Fruit fly (Drosophila melanogaster): ENCODE results near the gene CG6310.

- TF ChIP-seq sr (GFP tag; IDR thresholded peaks at IDR 0.05) (no peak), gce (GFP tag; IDR thresholded peaks at IDR 0.05) (0 out of 3 replicates have a peak, but pooled peaks have one; percentile 41), CG31224 (GFP tag; IDR thresholded peaks at IDR 0.05) (no peak), CG4282 (GFP tag; optimal IDR thresholded peaks at IDR 0.05) (no peak), HLH3B (GFP tag; IDR thresholded peaks at IDR 0.05) (no peak), eyg (GFP tag; optimal IDR thresholded peaks at IDR 0.05) (no peak), CrebB (tag; optimal IDR thresholded peaks at IDR 0.05) (no peak), Xbp1 (GFP tag; optimal IDR thresholded peaks at IDR 0.05) (no peak), CG12071 (GFP tag; optimal IDR thresholded peaks at IDR 0.05) (no peak), CG18764 (GFP tag; optimal IDR thresholded peaks at IDR 0.05) (no peak), klu (GFP tag; IDR thresholded peaks at IDR 0.05) (no peak)
Measured at dm6 chr3L:11096195-11096908, 26.7 kb upstream of the CG6310 start, which contains the start of the genes CG46439, Iyd and CG33947.
